Fruit fly (Drosophila melanogaster): ENCODE results near the gene mRpL45.

mRpL45 gene

dm6 chr3R:22597344-22597954 is 20.8 kb upstream of the mRpL45 start (continued):
- TF ChIP-seq slp2 (GFP tag; optimal IDR thresholded peaks at IDR 0.05) (peak; percentile 63), CG10431 (GFP tag; optimal IDR thresholded peaks at IDR 0.05) (no peak), Side (GFP tag; optimal IDR thresholded peaks at IDR 0.05) (peak; percentile 65), CG11560 (tag; IDR thresholded peaks at IDR 0.05) (0 out of 3 replicates have a peak, but pooled peaks have one; percentile 58), CG1024 (GFP tag; IDR thresholded peaks at IDR 0.05) (peak; percentile 67), Gug (GFP tag; IDR thresholded peaks at IDR 0.05) (peak; percentile 65; the same call in 3 of the 4 replicates), CG8359 (GFP tag; optimal IDR thresholded peaks at IDR 0.05; ENCODE audit: borderline replicate concordance) (no peak), prd (optimal IDR thresholded peaks at IDR 0.05) (no peak), prd (GFP tag; IDR thresholded peaks at IDR 0.05) (peak; percentile 86), CG12659 (GFP tag; optimal IDR thresholded peaks at IDR 0.05) (peak; percentile 47), gcm (GFP tag; optimal IDR thresholded peaks at IDR 0.05) (no peak), CG12104 (GFP tag; optimal IDR thresholded peaks at IDR 0.05) (no peak), chm (GFP tag; IDR thresholded peaks at IDR 0.05) (peak; percentile 64), crp (GFP tag; optimal IDR thresholded peaks at IDR 0.05) (peak in 1 of 2 experiments; percentile 17), sima (GFP tag; optimal IDR thresholded peaks at IDR 0.05) (no peak), Usf (GFP tag; optimal IDR thresholded peaks at IDR 0.05) (no peak), GATAe (GFP tag; conservative IDR thresholded peaks at IDR 0.05) (no peak), ranshi (GFP tag; IDR thresholded peaks at IDR 0.05) (peak; percentile 83), Lpt (GFP tag; optimal IDR thresholded peaks at IDR 0.05) (no peak), NC2β (GFP tag; optimal IDR thresholded peaks at IDR 0.05) (peak; percentile 62), ap (GFP tag; IDR thresholded peaks at IDR 0.05) (peak; percentile 62), CG6175 (GFP tag; IDR thresholded peaks at IDR 0.05) (no peak), gce (GFP tag; IDR thresholded peaks at IDR 0.05) (peak; percentile 82; the same call in 2 of the 3 replicates), dati (GFP tag; IDR thresholded peaks at IDR 0.05) (peak; percentile 54; the same call in 1 of the 2 replicates), Lim3 (GFP tag; IDR thresholded peaks at IDR 0.05) (no peak), mam (GFP tag; optimal IDR thresholded peaks at IDR 0.05) (peak; percentile 73), CG18599 (GFP tag; optimal IDR thresholded peaks at IDR 0.05) (peak; percentile 71), CG34422 (GFP tag; IDR thresholded peaks at IDR 0.05) (peak; percentile 54; the same call in 2 of the 3 replicates), Sox102F (GFP tag; optimal IDR thresholded peaks at IDR 0.05) (peak; percentile 87), Oli (tag; optimal IDR thresholded peaks at IDR 0.05) (peak; percentile 79), Sry-δ (GFP tag; optimal IDR thresholded peaks at IDR 0.05) (peak; percentile 29), ftz-f1 (GFP tag; optimal IDR thresholded peaks at IDR 0.05) (no peak), CG5245 (GFP tag; optimal IDR thresholded peaks at IDR 0.05) (peak; percentile 76), CG12236 (GFP tag; optimal IDR thresholded peaks at IDR 0.05) (peak; percentile 23), CG15601 (tag; optimal IDR thresholded peaks at IDR 0.05) (no peak), CG30403 (GFP tag; optimal IDR thresholded peaks at IDR 0.05) (peak; percentile 73), zfh1 (GFP tag; IDR thresholded peaks at IDR 0.05) (peak; percentile 86), slou (GFP tag; optimal IDR thresholded peaks at IDR 0.05) (no peak), CG31441 (GFP tag; IDR thresholded peaks at IDR 0.05) (no peak), CG11093 (GFP tag; IDR thresholded peaks at IDR 0.05) (peak; percentile 72; the same call in 2 of the 3 replicates), CTCF (GFP tag; optimal IDR thresholded peaks at IDR 0.05) (no peak), Drgx (GFP tag; IDR thresholded peaks at IDR 0.05) (peak; percentile 81), CG9876 (GFP tag; optimal IDR thresholded peaks at IDR 0.05) (peak; percentile 31), CG7839 (tag; optimal IDR thresholded peaks at IDR 0.05) (no peak), CG14441 (GFP tag; IDR thresholded peaks at IDR 0.05) (peak; percentile 66), Gsc (GFP tag; IDR thresholded peaks at IDR 0.05) (peak; percentile 65), ara (GFP tag; IDR thresholded peaks at IDR 0.05) (peak; percentile 85), Jarid2 (GFP tag; optimal IDR thresholded peaks at IDR 0.05) (no peak), knrl (GFP tag; IDR thresholded peaks at IDR 0.05; ENCODE audit: partially characterized antibody) (no peak), CG11504 (tag; optimal IDR thresholded peaks at IDR 0.05) (no peak), CG13123 (GFP tag; optimal IDR thresholded peaks at IDR 0.05) (no peak), CG3995 (GFP tag; optimal IDR thresholded peaks at IDR 0.05) (no peak)
